Worm (Caenorhabditis elegans): ENCODE results near the gene fem-3.

Gene fem-3

DNA sequence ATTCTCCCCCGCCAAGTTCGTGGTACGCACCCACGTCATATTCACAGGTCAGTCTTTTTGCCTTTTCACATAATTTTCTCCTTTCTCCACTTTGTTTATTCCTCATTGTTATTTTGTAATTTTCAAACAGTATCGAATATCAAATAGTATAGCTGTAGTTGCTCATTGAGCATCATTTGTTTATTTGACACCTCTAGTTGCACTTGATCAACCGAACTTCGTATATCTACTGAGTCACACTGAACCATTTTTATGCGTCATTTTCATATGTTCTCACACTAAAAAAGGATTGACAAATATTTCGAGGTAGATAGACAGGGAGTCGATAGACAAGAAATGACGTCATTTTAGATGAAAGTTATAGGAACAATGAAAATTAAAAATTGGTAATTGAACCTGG, 15.5 kb downstream of the fem-3 start:
- TF ChIP-seq unc-62 (GFP tag; optimal IDR thresholded peaks at IDR 0.05) (no peak), zag-1 (tag; optimal IDR thresholded peaks at IDR 0.05) (no peak), daf-12 (tag; optimal IDR thresholded peaks at IDR 0.05) (no peak), ama-1 (optimal IDR thresholded peaks at IDR 0.05) (no peak), ztf-11 (tag; optimal IDR thresholded peaks at IDR 0.05) (no peak), tbx-2 (tag; optimal IDR thresholded peaks at IDR 0.05) (no peak), nhr-25 (tag; optimal IDR thresholded peaks at IDR 0.05) (no peak), fos-1 (tag; optimal IDR thresholded peaks at IDR 0.05) (no peak), ZK546.5 (tag; optimal IDR thresholded peaks at IDR 0.05) (no peak), aly-2 (tag; optimal IDR thresholded peaks at IDR 0.05) (no peak), eor-1 (tag; optimal IDR thresholded peaks at IDR 0.05) (no peak), nfya-1 (tag; optimal IDR thresholded peaks at IDR 0.05; ENCODE audit: insufficient read depth) (no peak), elt-3 (tag; optimal IDR thresholded peaks at IDR 0.05) (no peak), snpc-4 (tag; optimal IDR thresholded peaks at IDR 0.05) (no peak), nhr-28 (tag; optimal IDR thresholded peaks at IDR 0.05) (no peak), ceh-28 (tag; optimal IDR thresholded peaks at IDR 0.05) (no peak), mdl-1 (tag; optimal IDR thresholded peaks at IDR 0.05) (no peak), ceh-16 (tag; optimal IDR thresholded peaks at IDR 0.05) (no peak), nhr-43 (tag; optimal IDR thresholded peaks at IDR 0.05; ENCODE audit: poor library complexity, severe bottlenecking) (no peak)

DNA sequence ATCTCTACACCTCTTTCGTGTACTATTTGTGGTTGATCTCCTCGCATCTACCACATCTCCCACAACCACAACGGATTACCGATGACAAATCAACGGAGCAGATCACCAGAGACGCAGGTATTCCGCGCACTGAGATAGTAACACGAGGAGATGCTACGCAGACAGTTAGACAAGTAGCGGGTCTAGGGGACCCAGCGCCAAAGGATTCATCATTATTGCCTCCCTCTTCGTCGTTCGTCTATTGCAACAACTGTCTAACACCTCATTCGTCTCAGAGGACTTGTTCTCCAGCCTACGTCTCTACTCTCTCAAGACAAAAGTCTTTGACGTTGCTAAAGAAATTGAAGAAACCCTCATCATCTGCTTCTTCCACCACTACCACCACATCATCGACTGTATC, 16.8 kb downstream of the fem-3 start:
- TF ChIP-seq nfya-1 (tag; optimal IDR thresholded peaks at IDR 0.05; ENCODE audit: insufficient read depth) (peak; percentile 46), fkh-10 (GFP tag; optimal IDR thresholded peaks at IDR 0.05) (no peak), ztf-4 (tag; optimal IDR thresholded peaks at IDR 0.05) (no peak), jun-1 (tag; optimal IDR thresholded peaks at IDR 0.05) (peak; percentile 36), elt-2 (tag; optimal IDR thresholded peaks at IDR 0.05) (no peak), nhr-25 (tag; optimal IDR thresholded peaks at IDR 0.05) (peak; percentile 63), mdl-1 (tag; optimal IDR thresholded peaks at IDR 0.05) (peak; percentile 42), nhr-23 (tag; optimal IDR thresholded peaks at IDR 0.05) (peak; percentile 65), egl-5 (tag; optimal IDR thresholded peaks at IDR 0.05) (peak; percentile 9), elt-3 (tag; optimal IDR thresholded peaks at IDR 0.05) (peak in 1 of 3 experiments; percentile 29), lin-15B (tag; optimal IDR thresholded peaks at IDR 0.05) (peak; percentile 31), nhr-43 (tag; optimal IDR thresholded peaks at IDR 0.05; ENCODE audit: poor library complexity, severe bottlenecking) (peak; percentile 81), unc-39 (tag; optimal IDR thresholded peaks at IDR 0.05) (no peak), hmg-11 (tag; optimal IDR thresholded peaks at IDR 0.05) (peak; percentile 31), pha-4 (tag; optimal IDR thresholded peaks at IDR 0.05) (peak; percentile 4)

DNA sequence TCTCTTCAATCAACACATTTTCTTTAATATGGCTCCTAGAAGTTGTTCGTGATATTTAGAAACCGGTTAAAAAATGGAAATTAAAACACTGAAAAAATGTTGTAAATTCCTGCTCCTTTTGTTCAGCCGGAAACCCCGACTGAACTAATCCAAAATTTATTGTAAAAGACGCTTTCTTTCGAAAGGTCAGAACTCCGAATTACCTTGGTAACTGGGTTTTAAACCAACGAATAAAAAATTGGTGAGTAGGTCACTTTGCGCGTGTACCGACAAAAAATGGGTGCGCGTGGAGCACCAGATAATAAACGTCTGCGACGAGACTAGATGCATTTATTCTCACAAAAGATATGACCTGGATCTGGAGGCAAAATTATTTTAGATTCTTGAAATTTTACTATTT, 25.8 kb downstream of the fem-3 start:
- no peak for TF ChIP-seq egl-27 (tag; optimal IDR thresholded peaks at IDR 0.05)
- peak; percentile 45 for TF ChIP-seq snpc-4 (tag; optimal IDR thresholded peaks at IDR 0.05)
- no peak for TF ChIP-seq sea-2 (GFP tag; optimal IDR thresholded peaks at IDR 0.05)
- TF ChIP-seq skn-1 (tag; optimal IDR thresholded peaks at IDR 0.05) = no peak

DNA sequence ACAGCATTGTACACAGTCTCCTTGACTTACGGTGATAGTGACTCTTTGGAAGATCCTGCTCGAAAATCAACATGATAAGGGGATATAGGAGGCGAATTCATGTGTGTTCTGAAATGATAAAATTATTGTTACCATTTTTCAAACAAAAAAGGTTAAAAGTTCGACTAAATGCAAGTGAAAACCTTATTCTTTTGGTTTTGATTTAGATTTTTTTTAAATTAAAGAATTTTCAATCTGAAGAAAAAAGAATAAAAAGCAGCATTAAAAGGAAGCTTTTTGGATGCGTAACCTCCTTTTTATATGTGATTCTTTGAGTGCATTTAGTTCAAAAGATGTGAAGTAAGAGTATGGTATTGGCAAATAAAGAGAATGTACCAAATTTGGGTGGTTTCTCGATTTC, 30.6 kb downstream of the fem-3 start, which contains the start of gene delm-1:
delm-1 (minus strand) TSS at position 101 of the 400 bp plus-strand sequence.
- no peak for TF ChIP-seq mml-1 (tag; optimal IDR thresholded peaks at IDR 0.05)
- no peak for TF ChIP-seq R02D3.7 (tag; optimal IDR thresholded peaks at IDR 0.05)
- TF ChIP-seq nhr-23 (tag; optimal IDR thresholded peaks at IDR 0.05) = no peak
- TF ChIP-seq egl-5 (tag; optimal IDR thresholded peaks at IDR 0.05) = no peak
- TF ChIP-seq nfya-1 (tag; optimal IDR thresholded peaks at IDR 0.05; ENCODE audit: insufficient read depth) = no peak
- no peak for TF ChIP-seq ama-1 (optimal IDR thresholded peaks at IDR 0.05)
- TF ChIP-seq nhr-43 (tag; optimal IDR thresholded peaks at IDR 0.05; ENCODE audit: poor library complexity, severe bottlenecking) = no peak
- TF ChIP-seq sea-2 (GFP tag; optimal IDR thresholded peaks at IDR 0.05) = no peak
- no peak for TF ChIP-seq lsy-12 (tag; optimal IDR thresholded peaks at IDR 0.05)

Data from whole organism, L3 larva.